Worm (Caenorhabditis elegans): ENCODE measurements around the gene srt-36.

ce11 chrV:4216902-4217301 lies 51.2 kb downstream of the srt-36 start:
- TF ChIP-seq mdl-1 (tag; optimal IDR thresholded peaks at IDR 0.05) (no peak), sem-4 (tag; optimal IDR thresholded peaks at IDR 0.05) (no peak), nhr-23 (tag; optimal IDR thresholded peaks at IDR 0.05) (no peak), unc-62 (GFP tag; optimal IDR thresholded peaks at IDR 0.05) (no peak), nhr-21 (tag; optimal IDR thresholded peaks at IDR 0.05) (no peak)
